Worm (Caenorhabditis elegans) whole organism, L1 larva: ENCODE data around the gene T24D3.2.

ENCODE experiments used
- C04F5.9 ChIP-seq: sonication (generic microtip); optimal IDR thresholded peaks from 2 replicates; lab custom pipeline; 2016; ENCODE audit warnings: missing genetic modification characterization, missing compliant biosample characterization
- C34B4.2 ChIP-seq: sonication (generic microtip); optimal IDR thresholded peaks from 2 replicates; lab custom pipeline; 2017; ENCODE audit warnings: mild to moderate bottlenecking, missing genetic modification characterization, missing compliant biosample characterization
- alr-1 ChIP-seq: fragments of 200-800 bp; sonication (Bioruptor generic); optimal IDR thresholded peaks from 2 replicates; lab custom pipeline; 2018; ENCODE audit warnings: borderline replicate concordance, mild to moderate bottlenecking, missing genetic modification characterization, missing compliant biosample characterization
- ceh-8 ChIP-seq: fragments of 200-800 bp; sonication (Bioruptor generic); optimal IDR thresholded peaks from 2 replicates; lab custom pipeline; 2018; ENCODE audit warnings: mild to moderate bottlenecking, missing genetic modification characterization, moderate library complexity, missing compliant biosample characterization
- ceh-88 ChIP-seq: fragments of 200-800 bp; sonication (Bioruptor generic); IDR thresholded peaks from 2 replicates; pipeline ENCODE4 v1.3.6; 2022; ENCODE audit warnings: missing genetic modification characterization, missing compliant biosample characterization
- dsc-1 ChIP-seq: sonication (generic microtip); optimal IDR thresholded peaks from 2 replicates; lab custom pipeline; 2016; ENCODE audit warnings: mild to moderate bottlenecking, missing genetic modification characterization, missing compliant biosample characterization
- efl-1 ChIP-seq, 4 experiments: fragments of 150-350 bp; optimal IDR thresholded peaks in 3 of 4; peaks in 1 of 4; 1 replicate in 1 of 4; 2 replicates in 3 of 4; lab custom pipeline; 2014; ENCODE audit warnings: missing biosample characterization in 2 of 4, missing genetic modification characterization in 2 of 4, missing genetic modification reagents in 2 of 4
- egl-13 ChIP-seq: sonication (generic microtip); optimal IDR thresholded peaks from 2 replicates; lab custom pipeline; 2016; ENCODE audit warnings: missing genotype, missing genetic modification reagents, missing genetic modification characterization, missing compliant biosample characterization
- egl-27 ChIP-seq, 2 experiments: fragments of 150-350 bp in 1 of 2; sonication (generic microtip); optimal IDR thresholded peaks; 3 replicates each; lab custom pipeline; 2017 to 2018; ENCODE audit warnings: missing biosample characterization in 2 of 2, missing genetic modification characterization in 2 of 2, missing genetic modification reagents in 2 of 2
- elt-2 ChIP-seq: sonication (generic microtip); optimal IDR thresholded peaks from 2 replicates; lab custom pipeline; 2016; ENCODE audit warnings: missing genetic modification characterization, mild to moderate bottlenecking, inconsistent platforms, missing compliant biosample characterization, missing genetic modification reagents
- fkh-4 ChIP-seq: sonication (generic microtip); optimal IDR thresholded peaks from 2 replicates; lab custom pipeline; 2016; ENCODE audit warnings: missing compliant biosample characterization, missing genetic modification characterization, borderline replicate concordance
- fkh-8 ChIP-seq: sonication (generic microtip); optimal IDR thresholded peaks from 2 replicates; lab custom pipeline; 2016; ENCODE audit warnings: mild to moderate bottlenecking, missing genetic modification characterization, missing compliant biosample characterization
- isw-1 ChIP-seq: fragments of 200-800 bp; sonication (Bioruptor generic); IDR thresholded peaks from 2 replicates; pipeline ENCODE4 v1.3.6; 2022; ENCODE audit warnings: missing genetic modification characterization, missing compliant biosample characterization
- lin-13 ChIP-seq: fragments of 150-350 bp; optimal IDR thresholded peaks from 2 replicates; lab custom pipeline; 2014; ENCODE audit warnings: missing biosample characterization, missing genetic modification reagents, missing genetic modification characterization
- lin-14 ChIP-seq: fragments of 200-800 bp; sonication (Bioruptor generic); optimal IDR thresholded peaks from 2 replicates; lab custom pipeline; 2018; ENCODE audit warnings: mild to moderate bottlenecking, missing genetic modification characterization, moderate library complexity, missing compliant biosample characterization
- lin-15B ChIP-seq: fragments of 150-350 bp; sonication (generic microtip); optimal IDR thresholded peaks from 3 replicates; lab custom pipeline; 2014; ENCODE audit warnings: missing biosample characterization, missing genetic modification characterization
- lin-35 ChIP-seq, 2 experiments: fragments of 150-350 bp; optimal IDR thresholded peaks; 2 replicates each; lab custom pipeline; 2014; ENCODE audit warnings: missing biosample characterization in 2 of 2, missing genetic modification characterization in 2 of 2, missing genetic modification reagents in 2 of 2
- mdl-1 ChIP-seq, 2 experiments: fragments of 150-350 bp; optimal IDR thresholded peaks; 2 replicates each; lab custom pipeline; 2014 to 2017; ENCODE audit warnings: missing biosample characterization in 2 of 2, missing genetic modification characterization in 2 of 2, inconsistent platforms in 1 of 2
- mef-2 ChIP-seq: fragments of 150-350 bp; optimal IDR thresholded peaks from 2 replicates; lab custom pipeline; 2014; ENCODE audit warnings: missing biosample characterization, missing genetic modification characterization
- mep-1 ChIP-seq: fragments of 150-350 bp; optimal IDR thresholded peaks from 2 replicates; lab custom pipeline; 2014; ENCODE audit warnings: missing biosample characterization, missing genetic modification characterization
- nhr-12 ChIP-seq: sonication (generic microtip); optimal IDR thresholded peaks from 2 replicates; lab custom pipeline; 2017; ENCODE audit warnings: missing biosample characterization, missing genetic modification characterization
- nhr-19 ChIP-seq: fragments of 200-800 bp; sonication (Bioruptor generic); conservative IDR thresholded peaks from 2 replicates; pipeline ENCODE4 v1.3.6; 2022; ENCODE audit warnings: missing genetic modification characterization, missing compliant biosample characterization
- nhr-28 ChIP-seq: fragments of 150-350 bp; optimal IDR thresholded peaks from 2 replicates; lab custom pipeline; 2014; ENCODE audit warnings: missing biosample characterization, missing genetic modification characterization
- nhr-47 ChIP-seq: sonication (generic microtip); optimal IDR thresholded peaks from 2 replicates; lab custom pipeline; 2016; ENCODE audit warnings: mild to moderate bottlenecking, missing genetic modification characterization, moderate library complexity, missing compliant biosample characterization
- nhr-77 ChIP-seq: fragments of 150-350 bp; optimal IDR thresholded peaks from 2 replicates; lab custom pipeline; 2014; ENCODE audit warnings: missing biosample characterization, missing genetic modification characterization
- nhr-84 ChIP-seq: sonication (generic microtip); optimal IDR thresholded peaks from 2 replicates; lab custom pipeline; 2017; ENCODE audit warnings: missing biosample characterization, missing genetic modification characterization
- nhr-90 ChIP-seq: sonication (generic microtip); optimal IDR thresholded peaks from 2 replicates; lab custom pipeline; 2016; ENCODE audit warnings: mild to moderate bottlenecking, missing genetic modification characterization, missing compliant biosample characterization; ENCODE audit not compliant: poor library complexity
- pqm-1 ChIP-seq: sonication (generic microtip); optimal IDR thresholded peaks from 3 replicates; lab custom pipeline; 2017; ENCODE audit warnings: missing biosample characterization, missing genetic modification characterization
- sox-4 ChIP-seq: sonication (generic microtip); optimal IDR thresholded peaks from 2 replicates; lab custom pipeline; 2016; ENCODE audit warnings: missing genetic modification characterization, missing compliant biosample characterization
- swsn-7 ChIP-seq: sonication (generic microtip); optimal IDR thresholded peaks from 2 replicates; lab custom pipeline; 2016; ENCODE audit warnings: missing genetic modification characterization, missing compliant biosample characterization
- unc-86 ChIP-seq: sonication (generic microtip); optimal IDR thresholded peaks from 2 replicates; lab custom pipeline; 2016; ENCODE audit warnings: missing genetic modification characterization, missing compliant biosample characterization

T24D3.2 gene

ce11 chrX:12430309-12430708 lies 4.8 kb downstream of the T24D3.2 start, which contains the start of gene med-1:
med-1 (plus strand) TSS chrX:12430609.
- TF ChIP-seq efl-1 (optimal IDR thresholded peaks at IDR 0.05; lab: Kevin White, UChicago) (no peak), efl-1 (GFP tag; optimal IDR thresholded peaks at IDR 0.05 in 1 of 2; lab: Kevin White, UChicago) (peak in 1 of 2 experiments; percentile 40), elt-2 (tag; lab: Kevin White, UChicago) (no peak)

ce11 chrX:12434086-12434485 lies 8.6 kb downstream of the T24D3.2 start, which contains the start of gene tsct-1:
tsct-1 (plus strand) TSS chrX:12434097.
- no peak for TF ChIP-seq nhr-77 (tag; lab: Kevin White, UChicago)
- TF ChIP-seq lin-35 (GFP tag; optimal IDR thresholded peaks at IDR 0.05; lab: Kevin White, UChicago), result peak in 1 of 2 experiments; percentile 4
- peak in 1 of 2 experiments; percentile 35 for TF ChIP-seq mdl-1 (tag; optimal IDR thresholded peaks at IDR 0.05; lab: Kevin White, UChicago)
- no peak for TF ChIP-seq ceh-8 (GFP tag; lab: Kevin White, UChicago)
- TF ChIP-seq nhr-19, result peak; percentile 16; the same call in 1 of the 2 replicates
- TF ChIP-seq egl-13 (tag; lab: Kevin White, UChicago), result no peak

- TF ChIP-seq nhr-47 (no peak), lin-15B (tag; lab: Kevin White, UChicago) (no peak), elt-2 (tag; lab: Kevin White, UChicago) (peak; percentile 32), pqm-1 (tag; lab: Kevin White, UChicago) (no peak), alr-1 (tag; lab: Kevin White, UChicago) (no peak), fkh-4 (tag; lab: Kevin White, UChicago) (no peak), lin-35 (GFP tag; optimal IDR thresholded peaks at IDR 0.05; lab: Kevin White, UChicago) (peak in 1 of 2 experiments; percentile 4), nhr-90 (tag; lab: Kevin White, UChicago) (no peak), isw-1 (GFP tag; lab: Robert Waterston, UW) (no peak), lin-13 (GFP tag; lab: Kevin White, UChicago) (no peak)
- TF ChIP-seq, all 84 proteins: peak for 2
Observed at ce11 chrX:12435246-12435645, 9.7 kb downstream of the T24D3.2 start.

- TF ChIP-seq dsc-1 (tag; lab: Kevin White, UChicago) (peak; percentile 19), ceh-8 (GFP tag; lab: Kevin White, UChicago) (no peak), nhr-12 (tag; lab: Kevin White, UChicago) (no peak)
Observed at ce11 chrX:12436486-12436885, 11.0 kb downstream of the T24D3.2 start.

- no peak for TF ChIP-seq efl-1 (optimal IDR thresholded peaks at IDR 0.05; lab: Kevin White, UChicago)
- TF ChIP-seq efl-1 (GFP tag; optimal IDR thresholded peaks at IDR 0.05 in 1 of 2; lab: Kevin White, UChicago), result peak in 1 of 2 experiments; percentile 55
- TF ChIP-seq nhr-19, result no peak
Observed at ce11 chrX:12438266-12438665, 12.7 kb downstream of the T24D3.2 start.

- TF ChIP-seq lin-14 (GFP tag; lab: Kevin White, UChicago) (peak; percentile 48), mef-2 (tag; lab: Kevin White, UChicago) (no peak), nhr-77 (tag; lab: Kevin White, UChicago) (no peak), ceh-8 (GFP tag; lab: Kevin White, UChicago) (no peak), C34B4.2 (no peak), nhr-28 (tag; lab: Kevin White, UChicago) (no peak), mep-1 (tag; lab: Kevin White, UChicago) (no peak), efl-1 (optimal IDR thresholded peaks at IDR 0.05; lab: Kevin White, UChicago) (no peak), efl-1 (GFP tag; optimal IDR thresholded peaks at IDR 0.05 in 1 of 2; lab: Kevin White, UChicago) (peak in 1 of 2 experiments; percentile 67), fkh-8 (tag; lab: Kevin White, UChicago) (peak; percentile 6), egl-27 (tag; optimal IDR thresholded peaks at IDR 0.05; lab: Kevin White, UChicago) (no peak), swsn-7 (tag; lab: Kevin White, UChicago) (peak; percentile 5), nhr-19 (no peak), C04F5.9 (tag; lab: Kevin White, UChicago) (no peak), ceh-88 (no peak), sox-4 (tag; lab: Kevin White, UChicago) (no peak), unc-86 (peak; percentile 4), dsc-1 (tag; lab: Kevin White, UChicago) (peak; percentile 43), nhr-84 (tag; lab: Kevin White, UChicago) (no peak)
Observed at ce11 chrX:12439998-12440722, 14.6 kb downstream of the T24D3.2 start.
